Worm (Caenorhabditis elegans): Measurements from ENCODE around the gene odr-4.
A peak's percentile ranks its signal among the peaks of the same experiment; 100 is the strongest.

The odr-4 gene

DNA sequence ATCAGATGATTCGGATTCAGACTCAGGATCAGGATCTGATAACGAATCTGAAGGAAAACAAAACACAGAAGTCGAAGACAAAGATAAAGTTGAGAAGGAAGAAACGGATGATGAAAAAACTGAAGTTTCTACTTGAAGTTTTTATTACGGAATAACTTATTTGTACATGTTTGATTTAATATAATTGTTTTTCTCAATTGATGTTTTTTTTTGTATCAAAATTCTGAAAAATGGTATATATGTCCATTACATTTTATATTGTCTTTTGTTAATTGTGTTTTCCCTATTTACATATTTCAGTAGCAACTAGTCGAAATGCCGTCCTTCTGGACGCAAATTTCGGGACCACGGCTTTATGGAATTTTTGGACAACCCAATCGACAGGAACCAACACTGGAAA is 7.5 kb upstream of the odr-4 start, which contains the start of gene F37A4.1:
Gene F37A4.1, plus strand, starts transcription at position 301 of the 400 bp plus-strand sequence.
- no peak for TF ChIP-seq grh-1 (GFP tag; IDR thresholded peaks at IDR 0.05)
- TF ChIP-seq nhr-71 (tag; optimal IDR thresholded peaks at IDR 0.05): no peak
- TF ChIP-seq ces-1 (GFP tag; optimal IDR thresholded peaks at IDR 0.05): no peak
- no peak for TF ChIP-seq lin-13 (GFP tag; optimal IDR thresholded peaks at IDR 0.05)
- TF ChIP-seq egl-13 (tag; optimal IDR thresholded peaks at IDR 0.05): no peak
- no peak for TF ChIP-seq efl-1 (optimal IDR thresholded peaks at IDR 0.05)
- peak in 1 of 2 experiments; percentile 60 for TF ChIP-seq efl-1 (GFP tag; optimal IDR thresholded peaks at IDR 0.05 in 1 of 2)

DNA sequence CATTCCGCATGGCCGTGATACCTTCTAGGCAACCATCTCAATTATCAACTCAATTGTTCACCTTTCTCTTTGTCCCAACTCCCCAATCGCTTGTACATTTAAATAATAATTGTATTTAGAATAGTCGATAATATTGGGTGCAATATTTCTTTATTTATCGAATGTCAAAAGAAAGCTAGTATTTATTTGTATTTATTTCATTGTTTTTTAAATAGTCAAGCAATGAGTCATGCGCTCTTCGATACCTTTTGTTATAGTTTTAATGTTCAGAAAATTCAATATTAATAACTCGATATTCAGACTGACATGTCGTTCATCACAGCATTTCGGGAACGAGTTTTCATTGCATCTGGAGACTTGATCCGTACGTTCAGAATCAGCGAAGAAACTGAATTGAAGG is 5.1 kb upstream of the odr-4 start, which contains the start of gene wdr-4:
Gene wdr-4, plus strand, starts transcription at position 301 of the 400 bp plus-strand sequence.
- TF ChIP-seq ces-1 (GFP tag; optimal IDR thresholded peaks at IDR 0.05) (no peak), tlp-1 (tag; optimal IDR thresholded peaks at IDR 0.05) (no peak), lin-35 (GFP tag; optimal IDR thresholded peaks at IDR 0.05) (no peak), pax-3 (tag; optimal IDR thresholded peaks at IDR 0.05) (no peak)

DNA sequence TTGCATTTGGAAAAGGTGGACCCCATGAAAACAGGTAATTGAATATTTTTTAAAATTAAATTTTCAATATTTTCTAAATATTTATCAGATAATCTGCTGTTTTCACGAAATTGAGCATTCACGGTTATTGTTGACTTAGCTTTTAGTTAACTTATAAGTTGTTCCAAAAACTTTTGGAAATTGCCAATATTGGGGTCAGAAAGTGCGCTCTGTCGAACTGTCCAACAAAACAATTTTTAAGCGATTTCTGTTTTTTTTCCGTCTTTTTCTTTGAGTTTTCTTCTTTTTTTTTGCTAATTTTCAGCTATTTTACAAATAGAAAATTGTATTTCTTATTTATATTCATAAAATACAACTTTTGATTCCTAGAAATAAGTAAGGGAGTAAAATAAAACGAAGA is 685 bp downstream of the odr-4 start:
- TF ChIP-seq elt-3 (tag; optimal IDR thresholded peaks at IDR 0.05): peak in 1 of 6 experiments; percentile 12
- TF ChIP-seq vab-15 (tag; optimal IDR thresholded peaks at IDR 0.05): no peak
- no peak for TF ChIP-seq C16A3.4 (tag; optimal IDR thresholded peaks at IDR 0.05)
- TF ChIP-seq lin-35 (GFP tag; optimal IDR thresholded peaks at IDR 0.05): peak in 1 of 2 experiments; percentile 51
- TF ChIP-seq dpl-1 (GFP tag; optimal IDR thresholded peaks at IDR 0.05): peak in 2 of 3 experiments; percentile 22 to 43
- TF ChIP-seq blmp-1 (tag; optimal IDR thresholded peaks at IDR 0.05): no peak
- TF ChIP-seq efl-1 (optimal IDR thresholded peaks at IDR 0.05): peak in 1 of 2 experiments; percentile 41
- TF ChIP-seq efl-1 (GFP tag; optimal IDR thresholded peaks at IDR 0.05 in 1 of 2): peak; percentile 23 to 94
- TF ChIP-seq ceh-8 (GFP tag; optimal IDR thresholded peaks at IDR 0.05): no peak
- peak in 1 of 2 experiments; percentile 3 for TF ChIP-seq lsy-2 (tag; optimal IDR thresholded peaks at IDR 0.05)
- TF ChIP-seq pax-3 (tag; optimal IDR thresholded peaks at IDR 0.05): no peak

DNA sequence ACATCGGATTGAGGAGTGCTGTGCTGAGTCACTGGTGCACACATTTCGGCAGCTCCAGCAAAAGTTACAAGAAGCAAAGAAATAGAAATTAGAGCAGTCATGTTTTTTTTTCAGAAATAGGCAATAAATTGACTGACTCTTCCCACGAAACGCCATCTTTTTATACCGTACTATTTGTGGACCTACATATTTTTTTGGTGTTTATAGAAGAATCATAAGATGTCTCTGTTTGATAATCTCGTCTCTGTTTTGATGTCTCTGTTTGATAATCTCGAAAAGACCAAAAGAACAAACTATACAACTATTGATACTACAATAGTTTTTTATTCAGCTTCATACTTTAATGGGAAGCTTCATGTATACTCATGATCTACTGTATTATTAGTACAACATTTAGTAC is 3.8 kb downstream of the odr-4 start, which contains the start of gene Y102E9.3:
Gene Y102E9.3, minus strand, starts transcription at position 101 of the 400 bp plus-strand sequence.
- TF ChIP-seq nhr-47 (tag; optimal IDR thresholded peaks at IDR 0.05) (no peak), xbp-1 (tag; optimal IDR thresholded peaks at IDR 0.05) (no peak), unc-86 (tag; optimal IDR thresholded peaks at IDR 0.05) (no peak), fkh-4 (tag; optimal IDR thresholded peaks at IDR 0.05; ENCODE audit: borderline replicate concordance) (no peak), F16B12.6 (tag; optimal IDR thresholded peaks at IDR 0.05) (no peak), nhr-12 (tag; optimal IDR thresholded peaks at IDR 0.05) (no peak), ama-1 (optimal IDR thresholded peaks at IDR 0.05) (no peak), fkh-8 (tag; optimal IDR thresholded peaks at IDR 0.05) (no peak), ztf-11 (tag; optimal IDR thresholded peaks at IDR 0.05) (no peak), nhr-76 (tag; optimal IDR thresholded peaks at IDR 0.05) (no peak), Y116A8C.19 (tag; optimal IDR thresholded peaks at IDR 0.05; ENCODE audit: borderline replicate concordance) (no peak)

DNA sequence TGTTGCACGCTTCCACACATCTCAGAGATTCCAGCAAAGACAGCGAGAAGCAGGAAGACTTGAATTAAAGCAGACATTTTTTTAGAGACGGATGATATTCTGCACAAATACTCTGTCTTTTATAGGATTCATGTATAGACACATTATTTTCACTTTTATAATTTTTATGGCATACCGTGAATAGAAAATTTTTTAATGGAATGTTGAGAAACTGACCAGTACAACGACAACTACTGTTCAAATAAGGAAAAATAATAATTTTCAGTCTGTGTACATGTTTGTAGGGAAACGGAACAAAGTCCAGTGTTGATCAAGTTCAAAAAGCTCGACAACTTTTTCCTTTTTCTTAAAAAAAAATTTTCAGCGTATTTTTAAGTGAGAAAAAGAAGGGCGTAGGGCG is 6.0 kb downstream of the odr-4 start, which contains the start of gene Y102E9.6:
Gene Y102E9.6, minus strand, starts transcription at position 101 of the 400 bp plus-strand sequence.
- TF ChIP-seq efl-1 (optimal IDR thresholded peaks at IDR 0.05): no peak
- peak in 1 of 2 experiments; percentile 68 for TF ChIP-seq efl-1 (GFP tag; optimal IDR thresholded peaks at IDR 0.05 in 1 of 2)
- no peak for TF ChIP-seq jun-1 (tag; optimal IDR thresholded peaks at IDR 0.05)
- TF ChIP-seq ceh-82 (tag; optimal IDR thresholded peaks at IDR 0.05): no peak

DNA sequence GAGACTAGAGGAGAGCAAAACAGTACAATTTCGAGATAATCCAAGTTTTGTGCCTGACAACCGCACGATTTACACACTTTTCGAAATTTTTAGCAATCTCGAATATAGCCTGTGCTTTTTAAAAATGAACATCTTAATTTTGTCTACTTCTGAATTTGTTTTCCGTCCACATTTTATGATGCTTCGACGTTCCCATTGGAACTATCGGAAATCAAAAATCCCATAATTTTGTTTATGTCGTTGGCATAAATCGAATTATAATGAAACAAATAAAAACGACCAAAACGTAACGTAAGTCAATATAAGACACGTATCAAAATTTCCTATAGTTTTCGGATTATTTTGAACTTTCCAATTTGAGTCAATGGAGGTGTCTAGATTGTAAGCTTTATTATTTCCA is 6.4 kb downstream of the odr-4 start, which contains the start of gene K07E12.2:
Gene K07E12.2, plus strand, starts transcription at position 301 of the 400 bp plus-strand sequence.
- TF ChIP-seq fkh-4 (tag; optimal IDR thresholded peaks at IDR 0.05; ENCODE audit: borderline replicate concordance) (no peak), fkh-10 (GFP tag; optimal IDR thresholded peaks at IDR 0.05) (no peak), efl-1 (optimal IDR thresholded peaks at IDR 0.05) (no peak), efl-1 (GFP tag; optimal IDR thresholded peaks at IDR 0.05 in 1 of 2) (no peak), pqm-1 (tag; optimal IDR thresholded peaks at IDR 0.05) (no peak), aha-1 (tag; optimal IDR thresholded peaks at IDR 0.05) (no peak), ztf-4 (tag; optimal IDR thresholded peaks at IDR 0.05) (no peak), hlh-4 (tag; optimal IDR thresholded peaks at IDR 0.05) (no peak), pax-3 (tag; optimal IDR thresholded peaks at IDR 0.05) (no peak), elt-2 (tag; optimal IDR thresholded peaks at IDR 0.05) (no peak), skn-1 (tag; optimal IDR thresholded peaks at IDR 0.05) (no peak), lin-13 (GFP tag; optimal IDR thresholded peaks at IDR 0.05) (no peak), nhr-12 (tag; optimal IDR thresholded peaks at IDR 0.05) (no peak), hlh-17 (GFP tag; optimal IDR thresholded peaks at IDR 0.05; ENCODE audit: borderline replicate concordance) (no peak), ceh-8 (GFP tag; optimal IDR thresholded peaks at IDR 0.05) (no peak), ztf-11 (tag; optimal IDR thresholded peaks at IDR 0.05) (no peak)
